1 fruit fly cellular context compared by ENCODE assay signal in genomic region chr3R:24105312-24105902, dm6.
TF ChIP-seq lines count a peak whose summit lies in the region.

Gene Syx1A, minus strand, starts transcription at chr3R:24105763.

TF ChIP-seq in whole organism, embryonic, 481 proteins besides CTCF, POLR2A, EP300 and RAD21 (continued from another document):
- TF ChIP-seq CG12299 (tag; optimal IDR thresholded peaks at IDR 0.05; lab: Kevin White, UChicago) (no peak), CHES-1-like (GFP tag; optimal IDR thresholded peaks at IDR 0.05; lab: Kevin White, UChicago) (peak; percentile 43), CG17359 (tag; optimal IDR thresholded peaks at IDR 0.05; lab: Kevin White, UChicago) (peak; percentile 4), CG34376 (GFP tag; optimal IDR thresholded peaks at IDR 0.05; lab: Kevin White, UChicago) (peak; percentile 26), CG12071 (GFP tag; optimal IDR thresholded peaks at IDR 0.05; lab: Kevin White, UChicago) (peak; percentile 22), scrt (GFP tag; optimal IDR thresholded peaks at IDR 0.05; lab: Kevin White, UChicago) (peak; percentile 57), CG12219 (GFP tag; optimal IDR thresholded peaks at IDR 0.05; lab: Kevin White, UChicago) (peak; percentile 10), TFAM (GFP tag; optimal IDR thresholded peaks at IDR 0.05; lab: Kevin White, UChicago) (no peak), chm (GFP tag; IDR thresholded peaks at IDR 0.05; lab: Robert Waterston, UW) (no peak), Xrp1 (GFP tag; IDR thresholded peaks at IDR 0.05; lab: Robert Waterston, UW) (no peak), CG31365 (tag; optimal IDR thresholded peaks at IDR 0.05; lab: Kevin White, UChicago) (no peak), CG2712 (tag; optimal IDR thresholded peaks at IDR 0.05; lab: Kevin White, UChicago) (peak; percentile 29), CG10431 (GFP tag; optimal IDR thresholded peaks at IDR 0.05; lab: Kevin White, UChicago) (peak; percentile 10), CG12236 (GFP tag; optimal IDR thresholded peaks at IDR 0.05; lab: Kevin White, UChicago) (no peak), btn (GFP tag; optimal IDR thresholded peaks at IDR 0.05; lab: Kevin White, UChicago) (no peak), CG1832 (GFP tag; optimal IDR thresholded peaks at IDR 0.05; lab: Kevin White, UChicago) (peak; percentile 85), CG8290 (GFP tag; optimal IDR thresholded peaks at IDR 0.05; lab: Kevin White, UChicago) (peak; percentile 3), CG8290 (tag; optimal IDR thresholded peaks at IDR 0.05; lab: Kevin White, UChicago) (peak in 1 of 2 experiments; percentile 75), CG10267 (tag; optimal IDR thresholded peaks at IDR 0.05; lab: Kevin White, UChicago) (peak; percentile 23), Doc2 (GFP tag; IDR thresholded peaks at IDR 0.05; lab: Robert Waterston, UW) (no peak), CG7839 (tag; optimal IDR thresholded peaks at IDR 0.05; lab: Kevin White, UChicago) (peak; percentile 25), CG1529 (GFP tag; optimal IDR thresholded peaks at IDR 0.05; lab: Kevin White, UChicago) (no peak), HHEX (GFP tag; optimal IDR thresholded peaks at IDR 0.05; lab: Kevin White, UChicago) (peak; percentile 13), nerfin-2 (GFP tag; IDR thresholded peaks at IDR 0.05; lab: Robert Waterston, UW; ENCODE audit: partially characterized antibody) (no peak), Jarid2 (GFP tag; optimal IDR thresholded peaks at IDR 0.05; lab: Kevin White, UChicago) (peak; percentile 91), Camta (GFP tag; optimal IDR thresholded peaks at IDR 0.05; lab: Kevin White, UChicago) (no peak), MESR4 (GFP tag; optimal IDR thresholded peaks at IDR 0.05; lab: Kevin White, UChicago) (peak; percentile 54), CG14441 (GFP tag; IDR thresholded peaks at IDR 0.05; lab: Robert Waterston, UW) (no peak), sqz (GFP tag; optimal IDR thresholded peaks at IDR 0.05; lab: Kevin White, UChicago) (peak; percentile 72), CG4617 (GFP tag; optimal IDR thresholded peaks at IDR 0.05; lab: Kevin White, UChicago; ENCODE audit: borderline replicate concordance) (peak; percentile 0), her (GFP tag; optimal IDR thresholded peaks at IDR 0.05; lab: Kevin White, UChicago) (peak; percentile 23), CG3995 (GFP tag; optimal IDR thresholded peaks at IDR 0.05; lab: Kevin White, UChicago) (peak; percentile 81), NfI (GFP tag; optimal IDR thresholded peaks at IDR 0.05; lab: Kevin White, UChicago) (peak; percentile 29), chn (GFP tag; optimal IDR thresholded peaks at IDR 0.05; lab: Kevin White, UChicago) (peak; percentile 27), CG13296 (GFP tag; optimal IDR thresholded peaks at IDR 0.05; lab: Kevin White, UChicago) (peak; percentile 46), CG17568 (GFP tag; optimal IDR thresholded peaks at IDR 0.05; lab: Kevin White, UChicago) (peak; percentile 52), pho (GFP tag; optimal IDR thresholded peaks at IDR 0.05; lab: Kevin White, UChicago) (peak; percentile 23), Hsf (GFP tag; optimal IDR thresholded peaks at IDR 0.05; lab: Kevin White, UChicago) (peak; percentile 19), nmo (GFP tag; optimal IDR thresholded peaks at IDR 0.05; lab: Kevin White, UChicago) (peak; percentile 29), grau (tag; optimal IDR thresholded peaks at IDR 0.05; lab: Kevin White, UChicago) (peak; percentile 18), odd (GFP tag; optimal IDR thresholded peaks at IDR 0.05; lab: Kevin White, UChicago) (peak; percentile 34), mirr (GFP tag; optimal IDR thresholded peaks at IDR 0.05; lab: Kevin White, UChicago) (no peak), CG3163 (GFP tag; optimal IDR thresholded peaks at IDR 0.05; lab: Kevin White, UChicago) (peak; percentile 77), CG6175 (GFP tag; IDR thresholded peaks at IDR 0.05; lab: Robert Waterston, UW) (no peak), Med (GFP tag; lab: Kevin White, UChicago) (peak; percentile 82), Ets97D (GFP tag; optimal IDR thresholded peaks at IDR 0.05; lab: Kevin White, UChicago) (peak; percentile 74), sd (tag; optimal IDR thresholded peaks at IDR 0.05; lab: Kevin White, UChicago) (no peak), tap (tag; optimal IDR thresholded peaks at IDR 0.05; lab: Kevin White, UChicago) (peak; percentile 32), Atf6 (GFP tag; IDR thresholded peaks at IDR 0.05; lab: Robert Waterston, UW) (no peak), CG2116 (GFP tag; optimal IDR thresholded peaks at IDR 0.05; lab: Kevin White, UChicago) (peak; percentile 5), CG1603 (tag; optimal IDR thresholded peaks at IDR 0.05; lab: Kevin White, UChicago) (peak; percentile 75), lab (GFP tag; optimal IDR thresholded peaks at IDR 0.05; lab: Kevin White, UChicago) (peak; percentile 65), CG17385 (GFP tag; optimal IDR thresholded peaks at IDR 0.05; lab: Kevin White, UChicago) (peak; percentile 93), CG18262 (tag; optimal IDR thresholded peaks at IDR 0.05; lab: Kevin White, UChicago) (peak; percentile 26), CG3838 (GFP tag; optimal IDR thresholded peaks at IDR 0.05; lab: Kevin White, UChicago) (peak; percentile 65), zen (tag; optimal IDR thresholded peaks at IDR 0.05; lab: Kevin White, UChicago) (peak; percentile 34), HmgZ (tag; optimal IDR thresholded peaks at IDR 0.05; lab: Kevin White, UChicago) (peak; percentile 30), Myb (GFP tag; optimal IDR thresholded peaks at IDR 0.05; lab: Kevin White, UChicago) (peak; percentile 11), CG11723 (GFP tag; optimal IDR thresholded peaks at IDR 0.05; lab: Kevin White, UChicago) (peak; percentile 10), BtbVII (GFP tag; optimal IDR thresholded peaks at IDR 0.05; lab: Kevin White, UChicago) (peak; percentile 36), stwl (tag; optimal IDR thresholded peaks at IDR 0.05; lab: Kevin White, UChicago) (peak; percentile 44), CG33213 (GFP tag; optimal IDR thresholded peaks at IDR 0.05; lab: Kevin White, UChicago) (peak; percentile 73), CG14710 (tag; optimal IDR thresholded peaks at IDR 0.05; lab: Kevin White, UChicago) (peak; percentile 27), nom (GFP tag; optimal IDR thresholded peaks at IDR 0.05; lab: Kevin White, UChicago) (peak; percentile 37), Fer3 (tag; optimal IDR thresholded peaks at IDR 0.05; lab: Kevin White, UChicago) (peak; percentile 15), CG6765 (GFP tag; optimal IDR thresholded peaks at IDR 0.05; lab: Kevin White, UChicago) (peak; percentile 62)
